Fruit fly (Drosophila melanogaster): ENCODE results near the gene CG14325.
A peak's percentile ranks its signal among the peaks of the same experiment; 100 is the strongest.

The CG14325 gene

dm6 chr3R:17605872-17606271 is 21.1 kb upstream of the CG14325 start, which contains the start of gene sll (continued):
- TF ChIP-seq CG10565 (GFP tag; optimal IDR thresholded peaks at IDR 0.05): no peak
- no peak for TF ChIP-seq tap (tag; optimal IDR thresholded peaks at IDR 0.05)
- TF ChIP-seq CG4730 (GFP tag; IDR thresholded peaks at IDR 0.05): no peak
- TF ChIP-seq CG14667 (GFP tag; IDR thresholded peaks at IDR 0.05): no peak
- TF ChIP-seq dm (GFP tag; optimal IDR thresholded peaks at IDR 0.05): no peak
- no peak for TF ChIP-seq cg (GFP tag; optimal IDR thresholded peaks at IDR 0.05)
- TF ChIP-seq org-1 (GFP tag; optimal IDR thresholded peaks at IDR 0.05): no peak
- TF ChIP-seq CG10366 (GFP tag; IDR thresholded peaks at IDR 0.05): no peak
- no peak for TF ChIP-seq ttk (GFP tag; IDR thresholded peaks at IDR 0.05)
- TF ChIP-seq al (GFP tag; IDR thresholded peaks at IDR 0.05): no peak
- TF ChIP-seq mam (GFP tag; optimal IDR thresholded peaks at IDR 0.05): no peak
- TF ChIP-seq Hmx (GFP tag; optimal IDR thresholded peaks at IDR 0.05): no peak
- TF ChIP-seq salm (tag; optimal IDR thresholded peaks at IDR 0.05): no peak
- no peak for TF ChIP-seq vnd (GFP tag; IDR thresholded peaks at IDR 0.05; ENCODE audit: partially characterized antibody)
- TF ChIP-seq CG31441 (GFP tag; IDR thresholded peaks at IDR 0.05): no peak
- no peak for TF ChIP-seq maf-S (GFP tag; optimal IDR thresholded peaks at IDR 0.05)
- TF ChIP-seq onecut (GFP tag; IDR thresholded peaks at IDR 0.05): no peak
- no peak for TF ChIP-seq en (GFP tag; optimal IDR thresholded peaks at IDR 0.05)
- TF ChIP-seq CG14050 (GFP tag; IDR thresholded peaks at IDR 0.05): no peak
- no peak for TF ChIP-seq yki (optimal IDR thresholded peaks at IDR 0.05)
- TF ChIP-seq CG13894 (tag; optimal IDR thresholded peaks at IDR 0.05): no peak
- no peak for TF ChIP-seq psq (GFP tag; optimal IDR thresholded peaks at IDR 0.05)
- TF ChIP-seq CG15011 (GFP tag; optimal IDR thresholded peaks at IDR 0.05): no peak
- TF ChIP-seq Hsf (GFP tag; optimal IDR thresholded peaks at IDR 0.05): no peak
- TF ChIP-seq dati (GFP tag; IDR thresholded peaks at IDR 0.05): no peak
- no peak for TF ChIP-seq lbe (GFP tag; optimal IDR thresholded peaks at IDR 0.05)
- TF ChIP-seq CG14965 (GFP tag; optimal IDR thresholded peaks at IDR 0.05; ENCODE audit: borderline replicate concordance): no peak
- no peak for TF ChIP-seq Xbp1 (GFP tag; optimal IDR thresholded peaks at IDR 0.05)
- no peak for TF ChIP-seq HHEX (GFP tag; optimal IDR thresholded peaks at IDR 0.05)
- TF ChIP-seq CG5245 (GFP tag; optimal IDR thresholded peaks at IDR 0.05): no peak
- TF ChIP-seq CG8944 (GFP tag; optimal IDR thresholded peaks at IDR 0.05): no peak
- TF ChIP-seq CG3726 (GFP tag; IDR thresholded peaks at IDR 0.05): no peak
- no peak for TF ChIP-seq CG16863 (GFP tag; optimal IDR thresholded peaks at IDR 0.05)
- peak; percentile 10 for TF ChIP-seq fd102C (GFP tag; optimal IDR thresholded peaks at IDR 0.05)
- TF ChIP-seq Xrp1 (GFP tag; IDR thresholded peaks at IDR 0.05): no peak
- no peak for TF ChIP-seq CG12769 (tag; optimal IDR thresholded peaks at IDR 0.05)
- no peak for TF ChIP-seq nau (GFP tag; optimal IDR thresholded peaks at IDR 0.05)
- TF ChIP-seq CG18764 (GFP tag; optimal IDR thresholded peaks at IDR 0.05): no peak
- no peak for TF ChIP-seq Jarid2 (GFP tag; optimal IDR thresholded peaks at IDR 0.05)

DNA sequence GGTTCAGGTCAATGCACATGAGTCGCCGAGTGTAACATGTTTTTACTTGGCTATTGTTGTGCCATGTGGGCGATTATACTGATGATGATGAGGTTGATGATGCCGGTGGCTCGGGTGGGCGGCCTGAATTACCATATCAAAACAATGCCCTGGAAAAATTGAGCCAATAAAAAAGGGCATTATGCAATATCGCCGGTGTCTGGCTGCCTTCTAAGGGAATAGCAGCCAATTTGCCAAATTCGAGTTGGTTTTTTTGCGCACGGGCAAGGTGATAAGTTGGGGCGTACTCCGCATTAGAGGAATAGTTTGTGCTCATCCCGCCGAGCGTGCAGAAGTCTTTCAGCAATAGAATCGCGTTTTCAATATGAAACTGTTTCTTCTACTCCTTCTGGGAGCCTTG is 17.9 kb upstream of the CG14325 start, which contains the start of gene CG14329:
Gene CG14329, plus strand, starts transcription at position 301 of the 400 bp plus-strand sequence.
- TF ChIP-seq sr (GFP tag; IDR thresholded peaks at IDR 0.05) (0 out of 3 replicates have a peak, but pooled peaks have one; percentile 22), abd-A (tag; optimal IDR thresholded peaks at IDR 0.05) (no peak)

dm6 chr3R:17611411-17611810 is 15.5 kb upstream of the CG14325 start, which contains the start of gene Edg91:
TSS of gene Edg91 (minus strand) at chr3R:17611511.
- TF ChIP-seq unpg (GFP tag; optimal IDR thresholded peaks at IDR 0.05) (no peak), CG9437 (GFP tag; optimal IDR thresholded peaks at IDR 0.05) (no peak), chinmo (GFP tag; IDR thresholded peaks at IDR 0.05; ENCODE audit: partially characterized antibody) (peak; percentile 65; the same call in 1 of the 4 replicates)
